Fruit fly (Drosophila melanogaster) whole organism, embryonic: ENCODE data around the gene Cln7.

Experiments
- ATbp ChIP-seq: fragments of 200-800 bp; sonication (Bioruptor generic); optimal IDR thresholded peaks from 2 replicates; lab custom pipeline; 2017; ENCODE audit warnings: missing biosample characterization, mild to moderate bottlenecking, missing genetic modification characterization, missing genetic modification reagents
- Awh ChIP-seq: fragments of 200-800 bp; sonication (Bioruptor generic); IDR thresholded peaks from 2 replicates; pipeline ENCODE4, ENCODE4 v1.3.6; 2022; ENCODE audit warnings: missing biosample characterization, missing genetic modification characterization
- CG10462 ChIP-seq: fragments of 200-800 bp; sonication (Bioruptor generic); optimal IDR thresholded peaks from 2 replicates; lab custom pipeline; 2016; ENCODE audit warnings: missing biosample characterization, missing genetic modification characterization
- CG11247 ChIP-seq: fragments of 200-800 bp; sonication (Bioruptor generic); IDR thresholded peaks from 2 replicates; pipeline ENCODE4 v1.3.6; 2022; ENCODE audit warnings: missing biosample characterization, missing genetic modification characterization
- CG13424 ChIP-seq: fragments of 200-800 bp; sonication (Bioruptor generic); optimal IDR thresholded peaks from 2 replicates; lab custom pipeline; 2019; ENCODE audit warnings: missing biosample characterization, mild to moderate bottlenecking, missing genetic modification characterization, moderate library complexity
- CG14860 ChIP-seq: fragments of 200-800 bp; sonication (Bioruptor generic); IDR thresholded peaks from 3 replicates; pipeline ENCODE4 v1.3.6; 2022; ENCODE audit warnings: missing biosample characterization, missing genetic modification characterization; ENCODE audit not compliant: partially characterized antibody
- CG1529 ChIP-seq: fragments of 200-800 bp; sonication (Bioruptor generic); optimal IDR thresholded peaks from 3 replicates; lab custom pipeline; 2018; ENCODE audit warnings: missing biosample characterization, missing genetic modification characterization
- CG15696 ChIP-seq: fragments of 200-800 bp; sonication (Bioruptor generic); optimal IDR thresholded peaks from 2 replicates; lab custom pipeline; 2019; ENCODE audit warnings: missing biosample characterization, mild to moderate bottlenecking, missing genetic modification characterization, moderate library complexity
- CG1602 ChIP-seq: fragments of 200-800 bp; sonication (Bioruptor generic); optimal IDR thresholded peaks from 3 replicates; lab custom pipeline; 2016; ENCODE audit warnings: missing biosample characterization, missing genetic modification characterization
- CG17802 ChIP-seq: fragments of 200-800 bp; sonication (Bioruptor generic); optimal IDR thresholded peaks from 2 replicates; lab custom pipeline; 2018; ENCODE audit warnings: missing biosample characterization, mild to moderate bottlenecking, missing genetic modification characterization, moderate library complexity
- CG18262 ChIP-seq: fragments of 200-800 bp; optimal IDR thresholded peaks from 3 replicates; lab custom pipeline; 2019; ENCODE audit warnings: missing biosample characterization, mild to moderate bottlenecking, missing genetic modification characterization, moderate library complexity
- CG2875 ChIP-seq: fragments of 200-800 bp; sonication (Bioruptor generic); optimal IDR thresholded peaks from 2 replicates; lab custom pipeline; 2017; ENCODE audit warnings: missing biosample characterization, mild to moderate bottlenecking, missing genetic modification characterization, missing genetic modification reagents
- CG31441 ChIP-seq: fragments of 200-800 bp; sonication (Bioruptor generic); IDR thresholded peaks from 2 replicates; pipeline ENCODE4 v1.3.6; 2022; ENCODE audit warnings: missing biosample characterization, missing genetic modification characterization
- CG34224 ChIP-seq: fragments of 200-800 bp; sonication (Bioruptor generic); IDR thresholded peaks from 3 replicates; pipeline ENCODE4 v1.3.6; 2022; ENCODE audit warnings: missing biosample characterization, missing genetic modification characterization; ENCODE audit not compliant: partially characterized antibody
- CG34376 ChIP-seq: fragments of 200-800 bp; sonication (Bioruptor generic); optimal IDR thresholded peaks from 2 replicates; lab custom pipeline; 2018; ENCODE audit warnings: missing biosample characterization, mild to moderate bottlenecking, missing genetic modification characterization
- CG4360 ChIP-seq: fragments of 200-800 bp; sonication (Bioruptor generic); IDR thresholded peaks from 2 replicates; pipeline ENCODE4 v1.3.6; 2022; ENCODE audit warnings: missing biosample characterization, missing genetic modification characterization
- CG6175 ChIP-seq: fragments of 200-800 bp; sonication (Bioruptor generic); IDR thresholded peaks from 3 replicates; pipeline ENCODE4 v1.3.6; 2022; ENCODE audit warnings: missing biosample characterization, missing genetic modification characterization
- CG6689 ChIP-seq: fragments of 200-800 bp; sonication (Bioruptor generic); IDR thresholded peaks from 2 replicates; pipeline ENCODE4 v1.3.6; 2022; ENCODE audit warnings: missing biosample characterization, missing genetic modification characterization
- CG6813 ChIP-seq: fragments of 200-800 bp; sonication (Bioruptor generic); optimal IDR thresholded peaks from 2 replicates; lab custom pipeline; 2017; ENCODE audit warnings: missing biosample characterization, missing genetic modification characterization, mild to moderate bottlenecking, moderate library complexity, missing genetic modification reagents
- CG7745 ChIP-seq: fragments of 200-800 bp; sonication (Bioruptor generic); optimal IDR thresholded peaks from 2 replicates; lab custom pipeline; 2018; ENCODE audit warnings: missing biosample characterization, mild to moderate bottlenecking, missing genetic modification characterization, moderate library complexity
- CG8281 ChIP-seq: fragments of 200-800 bp; sonication (Bioruptor generic); optimal IDR thresholded peaks from 2 replicates; lab custom pipeline; 2018; ENCODE audit warnings: missing biosample characterization, mild to moderate bottlenecking, missing genetic modification characterization, moderate library complexity
- CG8388 ChIP-seq: fragments of 200-800 bp; sonication (Bioruptor generic); optimal IDR thresholded peaks from 2 replicates; lab custom pipeline; 2019; ENCODE audit warnings: missing biosample characterization, mild to moderate bottlenecking, missing genetic modification characterization, moderate library complexity
- CTCF ChIP-seq: fragments of 200-800 bp; sonication (Bioruptor generic); optimal IDR thresholded peaks from 2 replicates; lab custom pipeline; 2017; ENCODE audit warnings: missing biosample characterization, mild to moderate bottlenecking, missing genetic modification characterization, moderate library complexity
- CkIIα-i1 ChIP-seq: fragments of 200-800 bp; sonication (Bioruptor generic); IDR thresholded peaks from 2 replicates; pipeline ENCODE4 v1.3.6; 2022; ENCODE audit warnings: missing biosample characterization, missing genetic modification characterization
- D ChIP-seq, 2 experiments: fragments of 200-800 bp in 1 of 2; fragments of >200 bp in 1 of 2; sonication (Bioruptor generic) in 1 of 2; optimal IDR thresholded peaks; 2 replicates in 1 of 2; 3 replicates in 1 of 2; lab custom pipeline; 2017; ENCODE audit warnings: mild to moderate bottlenecking in 1 of 2, missing biosample characterization in 1 of 2, missing genetic modification characterization in 1 of 2, missing genetic modification reagents in 1 of 2
- Deaf1 ChIP-seq: fragments of 200-800 bp; optimal IDR thresholded peaks from 3 replicates; lab custom pipeline; 2019; ENCODE audit warnings: missing biosample characterization, mild to moderate bottlenecking, missing genetic modification characterization, moderate library complexity
- Hr78 ChIP-seq, 2 experiments: fragments of 200-800 bp in 1 of 2; fragments of >200 bp in 1 of 2; sonication (Bioruptor generic) in 1 of 2; optimal IDR thresholded peaks; 2 replicates each; lab custom pipeline; 2017 to 2019; ENCODE audit warnings: missing biosample characterization in 2 of 2, missing genetic modification characterization in 2 of 2, mild to moderate bottlenecking in 1 of 2, moderate library complexity in 1 of 2
- Kr ChIP-seq: fragments of 200-800 bp; sonication (Bioruptor generic); optimal IDR thresholded peaks from 2 replicates; lab custom pipeline; 2017; ENCODE audit warnings: missing biosample characterization, mild to moderate bottlenecking, missing genetic modification characterization
- Lhr ChIP-seq: fragments of 200-800 bp; sonication (Bioruptor generic); optimal IDR thresholded peaks from 3 replicates; lab custom pipeline; 2017; ENCODE audit warnings: mild to moderate bottlenecking, missing biosample characterization, missing genetic modification reagents, missing genetic modification characterization
- MTF-1 ChIP-seq: fragments of 200-800 bp; sonication (Bioruptor generic); optimal IDR thresholded peaks from 2 replicates; lab custom pipeline; 2018; ENCODE audit warnings: missing biosample characterization, mild to moderate bottlenecking, missing genetic modification characterization, borderline replicate concordance
- NC2α ChIP-seq: fragments of 200-800 bp; sonication (Bioruptor generic); optimal IDR thresholded peaks from 2 replicates; lab custom pipeline; 2016; ENCODE audit warnings: missing biosample characterization, missing genetic modification characterization
- NFAT ChIP-seq: fragments of 200-800 bp; sonication (Bioruptor generic); IDR thresholded peaks from 2 replicates; pipeline ENCODE4 v1.3.6; 2022; ENCODE audit warnings: missing biosample characterization, missing genetic modification characterization
- bbx ChIP-seq: fragments of 200-800 bp; sonication (Bioruptor generic); IDR thresholded peaks from 2 replicates; pipeline ENCODE4 v1.3.6; 2022; ENCODE audit warnings: missing biosample characterization, missing genetic modification characterization; ENCODE audit not compliant: partially characterized antibody
- crol ChIP-seq: fragments of 200-800 bp; sonication (Bioruptor generic); IDR thresholded peaks from 2 replicates; pipeline ENCODE4 v1.3.6; 2022; ENCODE audit warnings: missing biosample characterization, missing genetic modification characterization
- gsb-n ChIP-seq: fragments of 200-800 bp; sonication (Bioruptor generic); optimal IDR thresholded peaks from 3 replicates; lab custom pipeline; 2018; ENCODE audit warnings: missing biosample characterization, mild to moderate bottlenecking, missing genetic modification characterization
- hth ChIP-seq: fragments of >200 bp; optimal IDR thresholded peaks from 2 replicates; lab custom pipeline; 2017; ENCODE audit warnings: inconsistent platforms
- kah ChIP-seq: fragments of 200-800 bp; sonication (Bioruptor generic); optimal IDR thresholded peaks from 2 replicates; lab custom pipeline; 2018; ENCODE audit warnings: missing biosample characterization, mild to moderate bottlenecking, missing genetic modification characterization
- lilli ChIP-seq: fragments of 200-800 bp; sonication (Bioruptor generic); optimal IDR thresholded peaks from 3 replicates; lab custom pipeline; 2016; ENCODE audit warnings: missing biosample characterization, missing genetic modification characterization
- otp ChIP-seq: fragments of 200-800 bp; sonication (Bioruptor generic); IDR thresholded peaks from 3 replicates; pipeline ENCODE4, ENCODE4 v1.3.6; 2022; ENCODE audit warnings: missing biosample characterization, missing genetic modification characterization
- pum ChIP-seq: fragments of 200-800 bp; sonication (Bioruptor generic); optimal IDR thresholded peaks from 2 replicates; lab custom pipeline; 2016; ENCODE audit warnings: missing biosample characterization, missing genetic modification characterization
- rib ChIP-seq: fragments of 200-800 bp; sonication (Bioruptor generic); IDR thresholded peaks from 2 replicates; pipeline ENCODE4 v1.3.6; 2022; ENCODE audit warnings: missing biosample characterization, missing genetic modification characterization
- ro ChIP-seq: fragments of 200-800 bp; sonication (Bioruptor generic); IDR thresholded peaks from 2 replicates; pipeline ENCODE4 v1.3.6; 2022; ENCODE audit warnings: missing biosample characterization, missing genetic modification characterization
- sens-2 ChIP-seq: fragments of 200-800 bp; sonication (Bioruptor generic); IDR thresholded peaks from 2 replicates; pipeline ENCODE4 v1.3.6; 2022; ENCODE audit warnings: missing biosample characterization, missing genetic modification characterization
- ssp ChIP-seq: fragments of 200-800 bp; sonication (Bioruptor generic); IDR thresholded peaks from 2 replicates; pipeline ENCODE4 v1.3.6; 2022; ENCODE audit warnings: missing biosample characterization, missing genetic modification characterization
- sug ChIP-seq: fragments of 200-800 bp; optimal IDR thresholded peaks from 2 replicates; lab custom pipeline; 2019; ENCODE audit warnings: missing biosample characterization, mild to moderate bottlenecking, missing genetic modification characterization, moderate library complexity
- tin ChIP-seq: fragments of 200-800 bp; sonication (Bioruptor generic); optimal IDR thresholded peaks from 3 replicates; lab custom pipeline; 2016; ENCODE audit warnings: missing biosample characterization, missing genetic modification characterization
- tll ChIP-seq, 2 experiments: fragments of 200-800 bp in 1 of 2; fragments of >200 bp in 1 of 2; sonication (Bioruptor generic) in 1 of 2; optimal IDR thresholded peaks; 2 replicates each; lab custom pipeline; 2017 to 2019; ENCODE audit warnings: missing biosample characterization in 2 of 2, missing genetic modification characterization in 2 of 2, mild to moderate bottlenecking in 1 of 2, moderate library complexity in 1 of 2
- toy ChIP-seq: fragments of 200-800 bp; sonication (Bioruptor generic); IDR thresholded peaks from 2 replicates; pipeline ENCODE4 v1.3.6; 2022; ENCODE audit warnings: missing biosample characterization, missing genetic modification characterization
- wek ChIP-seq: fragments of 200-800 bp; sonication (Bioruptor generic); optimal IDR thresholded peaks from 3 replicates; lab custom pipeline; 2018; ENCODE audit warnings: missing biosample characterization, mild to moderate bottlenecking, missing genetic modification characterization, moderate library complexity
- z ChIP-seq: fragments of 200-800 bp; sonication (Bioruptor generic); IDR thresholded peaks from 3 replicates; pipeline ENCODE4 v1.3.6; 2022; ENCODE audit warnings: missing biosample characterization, missing genetic modification characterization

Gene Cln7

dm6 chr3L:7360324-7360852, 15.4 kb upstream of the Cln7 start, which contains the start of gene Sec63 (continued):
- peak; percentile 51 for TF ChIP-seq lilli (GFP tag; lab: Kevin White, UChicago)
- no peak for TF ChIP-seq tll (GFP tag; optimal IDR thresholded peaks at IDR 0.05; lab: Kevin White, UChicago)
- TF ChIP-seq gsb-n (tag; lab: Kevin White, UChicago): no peak
- no peak for TF ChIP-seq CG34376 (GFP tag; lab: Kevin White, UChicago)
- no peak for TF ChIP-seq sens-2 (GFP tag; lab: Robert Waterston, UW)
- 0 out of 2 replicates have a peak, but pooled peaks have one; percentile 29 for TF ChIP-seq Awh
- no peak for TF ChIP-seq CG8281
- no peak for TF ChIP-seq CG6175 (GFP tag; lab: Robert Waterston, UW)
- no peak for TF ChIP-seq pum (GFP tag; lab: Kevin White, UChicago)
- no peak for TF ChIP-seq CG17802 (tag; lab: Kevin White, UChicago)
- peak; percentile 72 for TF ChIP-seq CTCF
- peak; percentile 67 for TF ChIP-seq NFAT
- no peak for TF ChIP-seq D (optimal IDR thresholded peaks at IDR 0.05; lab: Kevin White, UChicago)
- peak; percentile 3 for TF ChIP-seq D (GFP tag; optimal IDR thresholded peaks at IDR 0.05; lab: Kevin White, UChicago)
- TF ChIP-seq ro (GFP tag; lab: Robert Waterston, UW): no peak
- TF ChIP-seq crol (GFP tag; lab: Robert Waterston, UW): peak; percentile 56
- TF ChIP-seq MTF-1 (GFP tag; lab: Kevin White, UChicago): no peak
- TF ChIP-seq CG15696 (tag; lab: Kevin White, UChicago): peak; percentile 30
- TF ChIP-seq Deaf1 (tag; lab: Kevin White, UChicago): no peak
- TF ChIP-seq CG8388 (GFP tag; lab: Kevin White, UChicago): peak; percentile 49
- peak; percentile 79 for TF ChIP-seq CG6689
- TF ChIP-seq CG18262 (tag; lab: Kevin White, UChicago): peak; percentile 26
- no peak for TF ChIP-seq kah
- peak; percentile 80 for TF ChIP-seq CG14860 (GFP tag; lab: Robert Waterston, UW)
- no peak for TF ChIP-seq toy (GFP tag; lab: Robert Waterston, UW)
- TF ChIP-seq ATbp: no peak
- TF ChIP-seq CG6813 (GFP tag; lab: Kevin White, UChicago): no peak
- no peak for TF ChIP-seq hth (lab: Kevin White, UChicago)
- TF ChIP-seq Hr78 (GFP tag; optimal IDR thresholded peaks at IDR 0.05; lab: Kevin White, UChicago): no peak
- no peak for TF ChIP-seq CG4360
- 0 out of 2 replicates have a peak, but pooled peaks have one; percentile 16 for TF ChIP-seq CG11247 (GFP tag; lab: Robert Waterston, UW)
- no peak for TF ChIP-seq Kr (GFP tag; lab: Kevin White, UChicago)
- no peak for TF ChIP-seq otp (GFP tag; lab: Robert Waterston, UW)
- TF ChIP-seq CG34224 (GFP tag; lab: Robert Waterston, UW): peak; percentile 63
- no peak for TF ChIP-seq CG1602 (GFP tag; lab: Kevin White, UChicago)
- no peak for TF ChIP-seq Lhr (GFP tag; lab: Kevin White, UChicago)
- TF ChIP-seq wek (GFP tag; lab: Kevin White, UChicago): no peak
- peak; percentile 3 for TF ChIP-seq sug (tag; lab: Kevin White, UChicago)
- no peak for TF ChIP-seq CkIIα-i1
- peak; percentile 41; the same call in 1 of the 3 replicates for TF ChIP-seq z (GFP tag; lab: Robert Waterston, UW)
- TF ChIP-seq CG1529 (GFP tag; lab: Kevin White, UChicago): no peak
- 0 out of 2 replicates have a peak, but pooled peaks have one; percentile 30 for TF ChIP-seq ssp
- TF ChIP-seq CG10462 (GFP tag; lab: Kevin White, UChicago): no peak
- TF ChIP-seq tin (GFP tag; lab: Kevin White, UChicago): peak; percentile 7
- no peak for TF ChIP-seq CG7745 (tag; lab: Kevin White, UChicago)
- TF ChIP-seq CG2875: no peak
- peak; percentile 68 for TF ChIP-seq CG13424 (tag; lab: Kevin White, UChicago)
- TF ChIP-seq bbx (GFP tag; lab: Robert Waterston, UW): peak; percentile 97
- no peak for TF ChIP-seq NC2α (GFP tag; lab: Kevin White, UChicago)
- TF ChIP-seq rib: no peak
- TF ChIP-seq CG31441 (GFP tag; lab: Robert Waterston, UW): peak; percentile 51; the same call in 1 of the 2 replicates
